Fruit fly (Drosophila melanogaster) whole organism, embryonic: ENCODE results near the gene Rab3GAP1.

Experiments used
- Atf3 ChIP-seq: fragments of 200-800 bp; sonication (Bioruptor generic); optimal IDR thresholded peaks from 3 replicates; lab custom pipeline; 2016; ENCODE audit warnings: missing biosample characterization, missing genetic modification characterization
- BEAF-32 ChIP-seq: fragments of 200-800 bp; sonication (Bioruptor generic); optimal IDR thresholded peaks from 3 replicates; lab custom pipeline; 2017; ENCODE audit warnings: missing biosample characterization, missing genetic modification characterization, mild to moderate bottlenecking, moderate library complexity, missing genetic modification reagents
- CG11247 ChIP-seq: fragments of 200-800 bp; sonication (Bioruptor generic); IDR thresholded peaks from 2 replicates; pipeline ENCODE4 v1.3.6; 2022; ENCODE audit warnings: missing biosample characterization, missing genetic modification characterization
- CG12071 ChIP-seq: fragments of 200-800 bp; sonication (Bioruptor generic); optimal IDR thresholded peaks from 3 replicates; lab custom pipeline; 2018; ENCODE audit warnings: missing biosample characterization, mild to moderate bottlenecking, missing genetic modification characterization
- CG12219 ChIP-seq: fragments of 200-800 bp; sonication (Bioruptor generic); optimal IDR thresholded peaks from 3 replicates; lab custom pipeline; 2018; ENCODE audit warnings: missing biosample characterization, mild to moderate bottlenecking, missing genetic modification characterization
- CG12942 ChIP-seq: fragments of 200-800 bp; sonication (Bioruptor generic); optimal IDR thresholded peaks from 3 replicates; lab custom pipeline; 2016; ENCODE audit warnings: missing biosample characterization, missing genetic modification characterization
- CG14014 ChIP-seq: fragments of 200-800 bp; sonication (Bioruptor generic); IDR thresholded peaks from 2 replicates; pipeline ENCODE4 v1.3.6; 2022; ENCODE audit warnings: missing biosample characterization, missing genetic modification characterization
- CG14965 ChIP-seq: fragments of 200-800 bp; sonication (Bioruptor generic); optimal IDR thresholded peaks from 2 replicates; lab custom pipeline; 2016; ENCODE audit warnings: missing biosample characterization, missing genetic modification characterization, borderline replicate concordance
- CG1603 ChIP-seq: fragments of 200-800 bp; sonication (Bioruptor generic); optimal IDR thresholded peaks from 2 replicates; lab custom pipeline; 2019; ENCODE audit warnings: missing biosample characterization, mild to moderate bottlenecking, missing genetic modification characterization, moderate library complexity
- CG17186 ChIP-seq: fragments of 200-800 bp; sonication (Bioruptor generic); optimal IDR thresholded peaks from 3 replicates; lab custom pipeline; 2017; ENCODE audit warnings: missing biosample characterization, missing genetic modification reagents, missing genetic modification characterization
- CG17829 ChIP-seq: fragments of 200-800 bp; optimal IDR thresholded peaks from 2 replicates; lab custom pipeline; 2019; ENCODE audit warnings: missing biosample characterization, mild to moderate bottlenecking, missing genetic modification characterization, moderate library complexity
- CG1792 ChIP-seq: fragments of 200-800 bp; sonication (Bioruptor generic); optimal IDR thresholded peaks from 2 replicates; lab custom pipeline; 2016; ENCODE audit warnings: missing biosample characterization, missing genetic modification characterization
- CG33213 ChIP-seq: fragments of 200-800 bp; sonication (Bioruptor generic); optimal IDR thresholded peaks from 3 replicates; lab custom pipeline; 2016; ENCODE audit warnings: missing biosample characterization, missing genetic modification characterization
- CG33557 ChIP-seq: fragments of 200-800 bp; sonication (Bioruptor generic); optimal IDR thresholded peaks from 2 replicates; lab custom pipeline; 2019; ENCODE audit warnings: missing biosample characterization, mild to moderate bottlenecking, missing genetic modification characterization, moderate library complexity
- CG5245 ChIP-seq: fragments of 200-800 bp; sonication (Bioruptor generic); optimal IDR thresholded peaks from 3 replicates; lab custom pipeline; 2016; ENCODE audit warnings: missing biosample characterization, missing genetic modification characterization
- CG6654 ChIP-seq: fragments of 200-800 bp; sonication (Bioruptor generic); optimal IDR thresholded peaks from 2 replicates; lab custom pipeline; 2017; ENCODE audit warnings: missing biosample characterization, mild to moderate bottlenecking, missing genetic modification characterization
- CG7745 ChIP-seq: fragments of 200-800 bp; sonication (Bioruptor generic); optimal IDR thresholded peaks from 2 replicates; lab custom pipeline; 2018; ENCODE audit warnings: missing biosample characterization, mild to moderate bottlenecking, missing genetic modification characterization, moderate library complexity
- CG7963 ChIP-seq: fragments of 200-800 bp; sonication (Bioruptor generic); IDR thresholded peaks from 3 replicates; pipeline ENCODE4 v1.3.6; 2022; ENCODE audit warnings: missing biosample characterization, missing genetic modification characterization; ENCODE audit not compliant: partially characterized antibody
- CG8281 ChIP-seq: fragments of 200-800 bp; sonication (Bioruptor generic); optimal IDR thresholded peaks from 2 replicates; lab custom pipeline; 2018; ENCODE audit warnings: missing biosample characterization, mild to moderate bottlenecking, missing genetic modification characterization, moderate library complexity
- CG8359 ChIP-seq: fragments of 200-800 bp; sonication (Bioruptor generic); optimal IDR thresholded peaks from 2 replicates; lab custom pipeline; 2017; ENCODE audit warnings: missing biosample characterization, mild to moderate bottlenecking, missing genetic modification characterization, borderline replicate concordance
- CG8388 ChIP-seq: fragments of 200-800 bp; sonication (Bioruptor generic); optimal IDR thresholded peaks from 2 replicates; lab custom pipeline; 2019; ENCODE audit warnings: missing biosample characterization, mild to moderate bottlenecking, missing genetic modification characterization, moderate library complexity
- CG8765 ChIP-seq: fragments of 200-800 bp; sonication (Bioruptor generic); IDR thresholded peaks from 2 replicates; pipeline ENCODE4 v1.3.6; 2022; ENCODE audit warnings: missing biosample characterization, missing genetic modification characterization
- Deaf1 ChIP-seq: fragments of 200-800 bp; optimal IDR thresholded peaks from 3 replicates; lab custom pipeline; 2019; ENCODE audit warnings: missing biosample characterization, mild to moderate bottlenecking, missing genetic modification characterization, moderate library complexity
- Ets97D ChIP-seq: fragments of 200-800 bp; sonication (Bioruptor generic); optimal IDR thresholded peaks from 3 replicates; lab custom pipeline; 2016; ENCODE audit warnings: missing biosample characterization, missing genetic modification characterization
- Fer2 ChIP-seq: fragments of 200-800 bp; sonication (Bioruptor generic); optimal IDR thresholded peaks from 2 replicates; lab custom pipeline; 2018; ENCODE audit warnings: missing biosample characterization, mild to moderate bottlenecking, missing genetic modification characterization, moderate library complexity
- GATAe ChIP-seq: fragments of 200-800 bp; sonication (Bioruptor generic); conservative IDR thresholded peaks from 2 replicates; pipeline ENCODE4 v1.3.6; 2022; ENCODE audit warnings: missing biosample characterization, missing genetic modification characterization
- Gsc ChIP-seq: fragments of 200-800 bp; sonication (Bioruptor generic); IDR thresholded peaks from 2 replicates; pipeline ENCODE4 v1.3.6; 2022; ENCODE audit warnings: missing biosample characterization, missing genetic modification characterization
- Jarid2 ChIP-seq: fragments of 200-800 bp; sonication (Bioruptor generic); optimal IDR thresholded peaks from 3 replicates; lab custom pipeline; 2017; ENCODE audit warnings: mild to moderate bottlenecking, missing biosample characterization, missing genetic modification reagents, missing genetic modification characterization
- Kr ChIP-seq: fragments of 200-800 bp; sonication (Bioruptor generic); optimal IDR thresholded peaks from 2 replicates; lab custom pipeline; 2017; ENCODE audit warnings: missing biosample characterization, mild to moderate bottlenecking, missing genetic modification characterization
- Neu2 ChIP-seq: fragments of 200-800 bp; sonication (Bioruptor generic); optimal IDR thresholded peaks from 3 replicates; lab custom pipeline; 2016; ENCODE audit warnings: missing biosample characterization, missing genetic modification characterization, borderline replicate concordance
- Opbp ChIP-seq: fragments of 200-800 bp; sonication (Bioruptor generic); IDR thresholded peaks from 3 replicates; pipeline ENCODE4 v1.3.6; 2022; ENCODE audit warnings: missing biosample characterization, missing genetic modification characterization; ENCODE audit not compliant: partially characterized antibody
- Ptx1 ChIP-seq: fragments of 200-800 bp; sonication (Bioruptor generic); IDR thresholded peaks from 2 replicates; pipeline ENCODE4 v1.3.6; 2022; ENCODE audit warnings: missing biosample characterization, missing genetic modification characterization
- Scr ChIP-seq: fragments of 200-800 bp; sonication (Bioruptor generic); IDR thresholded peaks from 2 replicates; pipeline ENCODE4 v1.3.6; 2022; ENCODE audit warnings: missing biosample characterization, missing genetic modification characterization; ENCODE audit not compliant: partially characterized antibody
- cato ChIP-seq: fragments of 200-800 bp; sonication (Bioruptor generic); optimal IDR thresholded peaks from 2 replicates; lab custom pipeline; 2016; ENCODE audit warnings: missing biosample characterization, missing genetic modification characterization, borderline replicate concordance
- ems ChIP-seq: fragments of 200-800 bp; sonication (Bioruptor generic); optimal IDR thresholded peaks from 3 replicates; lab custom pipeline; 2016; ENCODE audit warnings: missing biosample characterization, missing genetic modification characterization
- esg ChIP-seq: fragments of 200-800 bp; sonication (Bioruptor generic); conservative IDR thresholded peaks from 2 replicates; pipeline ENCODE4 v1.3.6; 2022; ENCODE audit warnings: missing biosample characterization, missing genetic modification characterization
- exex ChIP-seq: fragments of 200-800 bp; sonication (Bioruptor generic); optimal IDR thresholded peaks from 4 replicates; lab custom pipeline; 2018; ENCODE audit warnings: missing biosample characterization, mild to moderate bottlenecking, missing genetic modification characterization, moderate library complexity
- her ChIP-seq: fragments of 200-800 bp; sonication (Bioruptor generic); optimal IDR thresholded peaks from 2 replicates; lab custom pipeline; 2016; ENCODE audit warnings: missing biosample characterization, missing genetic modification characterization
- jumu ChIP-seq: fragments of 200-800 bp; sonication (Bioruptor generic); optimal IDR thresholded peaks from 3 replicates; lab custom pipeline; 2016; ENCODE audit warnings: missing biosample characterization, missing genetic modification characterization
- mirr ChIP-seq: fragments of 200-800 bp; sonication (Bioruptor generic); optimal IDR thresholded peaks from 3 replicates; lab custom pipeline; 2018; ENCODE audit warnings: missing biosample characterization, mild to moderate bottlenecking, missing genetic modification characterization
- pita ChIP-seq: fragments of 200-800 bp; sonication (Bioruptor generic); optimal IDR thresholded peaks from 2 replicates; lab custom pipeline; 2017; ENCODE audit warnings: missing biosample characterization, mild to moderate bottlenecking, missing genetic modification characterization
- sens ChIP-seq: fragments of 200-800 bp; sonication (Bioruptor generic); peaks from one replicate; lab custom pipeline; 2016; ENCODE audit warnings: missing biosample characterization, missing genetic modification characterization
- sens-2 ChIP-seq: fragments of 200-800 bp; sonication (Bioruptor generic); IDR thresholded peaks from 2 replicates; pipeline ENCODE4 v1.3.6; 2022; ENCODE audit warnings: missing biosample characterization, missing genetic modification characterization
- sna ChIP-seq: fragments of 200-800 bp; sonication (Bioruptor generic); IDR thresholded peaks from 2 replicates; pipeline ENCODE4 v1.3.6; 2022; ENCODE audit warnings: missing biosample characterization, missing genetic modification characterization; ENCODE audit not compliant: partially characterized antibody
- stwl ChIP-seq: fragments of 200-800 bp; sonication (Bioruptor generic); optimal IDR thresholded peaks from 3 replicates; lab custom pipeline; 2018; ENCODE audit warnings: missing biosample characterization, mild to moderate bottlenecking, missing genetic modification characterization, moderate library complexity
- tna ChIP-seq: fragments of 200-800 bp; sonication (Bioruptor generic); IDR thresholded peaks from 2 replicates; pipeline ENCODE4 v1.3.6; 2022; ENCODE audit warnings: missing biosample characterization, missing genetic modification characterization; ENCODE audit not compliant: partially characterized antibody
- trem ChIP-seq: fragments of 200-800 bp; optimal IDR thresholded peaks from 3 replicates; lab custom pipeline; 2019; ENCODE audit warnings: missing biosample characterization, mild to moderate bottlenecking, missing genetic modification characterization, moderate library complexity
- ttk ChIP-seq: fragments of 200-800 bp; sonication (Bioruptor generic); IDR thresholded peaks from 2 replicates; pipeline ENCODE4 v2.1.2; 2022; ENCODE audit warnings: missing biosample characterization, missing genetic modification characterization
- zfh2 ChIP-seq: fragments of 200-800 bp; sonication (Bioruptor generic); optimal IDR thresholded peaks from 2 replicates; lab custom pipeline; 2016; ENCODE audit warnings: missing biosample characterization, missing genetic modification characterization

Gene Rab3GAP1

DNA sequence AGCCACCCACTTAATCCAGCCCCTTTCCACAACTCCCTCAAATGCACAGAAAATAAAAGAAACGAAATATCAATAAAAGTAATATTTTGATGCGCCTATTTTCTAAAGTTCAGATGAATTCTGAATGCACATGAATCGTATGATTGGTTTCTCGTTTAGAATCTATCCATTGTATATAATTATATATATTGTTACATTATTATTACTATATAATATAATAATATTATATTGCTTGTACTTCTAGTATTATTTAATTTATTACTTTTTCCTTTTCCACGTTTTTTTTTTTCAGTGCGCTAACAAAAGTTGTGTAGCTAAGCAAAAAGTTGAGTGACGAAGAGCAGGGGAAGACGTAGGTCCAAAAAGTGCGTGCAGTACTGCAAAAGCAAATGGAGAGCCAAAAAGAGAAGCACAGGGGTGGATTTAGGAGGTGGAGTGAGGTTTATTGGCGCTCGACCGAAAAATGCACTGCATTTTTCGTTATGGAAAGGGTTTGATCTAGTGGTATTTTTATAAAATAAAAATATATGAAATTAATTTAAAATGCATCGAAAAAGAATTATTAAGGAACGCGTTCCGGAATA is 38.4 kb upstream of the Rab3GAP1 start (continued):
- TF ChIP-seq sens-2 (GFP tag; lab: Robert Waterston, UW) (peak; percentile 68; the same call in 1 of the 2 replicates), CG12942 (GFP tag; lab: Kevin White, UChicago) (peak; percentile 74), CG7963 (GFP tag; lab: Robert Waterston, UW) (no peak), ttk (GFP tag; lab: Robert Waterston, UW) (peak; percentile 78), CG8388 (GFP tag; lab: Kevin White, UChicago) (peak; percentile 94), pita (GFP tag; lab: Kevin White, UChicago) (no peak), CG12071 (GFP tag; lab: Kevin White, UChicago) (peak; percentile 71), sna (GFP tag; lab: Robert Waterston, UW) (no peak), CG11247 (GFP tag; lab: Robert Waterston, UW) (peak; percentile 88), CG14014 (peak; percentile 68), CG1792 (GFP tag; lab: Kevin White, UChicago) (no peak), Gsc (GFP tag; lab: Robert Waterston, UW) (peak; percentile 72), jumu (GFP tag; lab: Kevin White, UChicago) (peak; percentile 48), CG33557 (peak; percentile 28), Neu2 (GFP tag; lab: Kevin White, UChicago) (no peak), CG7745 (tag; lab: Kevin White, UChicago) (no peak), CG6654 (peak; percentile 74), exex (tag; lab: Kevin White, UChicago) (peak; percentile 70), Scr (0 out of 2 replicates have a peak, but pooled peaks have one; percentile 14), Deaf1 (tag; lab: Kevin White, UChicago) (peak; percentile 72), CG12219 (peak; percentile 72), CG17829 (tag; lab: Kevin White, UChicago) (peak; percentile 89), Opbp (GFP tag; lab: Robert Waterston, UW) (peak; percentile 32; the same call in 1 of the 3 replicates), zfh2 (GFP tag; lab: Kevin White, UChicago) (peak; percentile 22), CG8359 (GFP tag; lab: Kevin White, UChicago) (peak; percentile 75), ems (GFP tag; lab: Kevin White, UChicago) (peak; percentile 11), GATAe (GFP tag; lab: Robert Waterston, UW) (peak; percentile 36), Kr (GFP tag; lab: Kevin White, UChicago) (no peak), esg (GFP tag; lab: Robert Waterston, UW) (peak; percentile 74), Ets97D (no peak), CG17186 (no peak), trem (tag; lab: Kevin White, UChicago) (peak; percentile 87), mirr (GFP tag; lab: Kevin White, UChicago) (no peak), BEAF-32 (GFP tag; lab: Kevin White, UChicago) (no peak), CG8765 (GFP tag; lab: Robert Waterston, UW) (peak; percentile 79), tna (GFP tag; lab: Robert Waterston, UW) (peak; percentile 61; the same call in 1 of the 2 replicates), stwl (tag; lab: Kevin White, UChicago) (no peak), CG1603 (tag; lab: Kevin White, UChicago) (peak; percentile 20), her (GFP tag; lab: Kevin White, UChicago) (no peak), CG8281 (tag; lab: Kevin White, UChicago) (peak; percentile 86), sens (GFP tag; lab: Kevin White, UChicago) (peak; percentile 76), Jarid2 (GFP tag; lab: Kevin White, UChicago) (peak; percentile 81), CG14965 (no peak), cato (GFP tag; lab: Kevin White, UChicago) (peak; percentile 53), Atf3 (GFP tag; lab: Kevin White, UChicago) (peak; percentile 26), Ptx1 (peak; percentile 92), CG5245 (GFP tag; lab: Kevin White, UChicago) (peak; percentile 61), Fer2 (tag; lab: Kevin White, UChicago) (peak; percentile 82), CG33213 (no peak)
